Fruit fly (Drosophila melanogaster) whole organism, embryonic: ENCODE data around the gene CG31431.
A peak's percentile ranks its signal among the peaks of the same experiment; 100 is the strongest.

Source experiments
- CG10209 ChIP-seq: fragments of 200-800 bp; sonication (Bioruptor generic); optimal IDR thresholded peaks from 3 replicates; lab custom pipeline; 2017; ENCODE audit warnings: missing biosample characterization, mild to moderate bottlenecking, missing genetic modification characterization, missing genetic modification reagents
- CG10274 ChIP-seq: fragments of 200-800 bp; sonication (Bioruptor generic); optimal IDR thresholded peaks from 3 replicates; lab custom pipeline; 2017; ENCODE audit warnings: missing biosample characterization, mild to moderate bottlenecking, missing genetic modification characterization
- CG15269 ChIP-seq: fragments of 200-800 bp; sonication (Bioruptor generic); optimal IDR thresholded peaks from 2 replicates; lab custom pipeline; 2018; ENCODE audit warnings: missing biosample characterization, mild to moderate bottlenecking, missing genetic modification characterization, moderate library complexity
- CG16779 ChIP-seq: fragments of 200-800 bp; sonication (Bioruptor generic); IDR thresholded peaks from 2 replicates; pipeline ENCODE4 v1.3.6; 2022; ENCODE audit warnings: missing biosample characterization, missing genetic modification characterization
- CG17328 ChIP-seq: fragments of 200-800 bp; sonication (Bioruptor generic); IDR thresholded peaks from 2 replicates; pipeline ENCODE4 v1.3.6; 2022; ENCODE audit warnings: missing biosample characterization, missing genetic modification characterization
- CG17912 ChIP-seq: fragments of 200-800 bp; sonication (Bioruptor generic); optimal IDR thresholded peaks from 2 replicates; lab custom pipeline; 2018; ENCODE audit warnings: missing biosample characterization, mild to moderate bottlenecking, missing genetic modification characterization
- CG2712 ChIP-seq: fragments of 200-800 bp; optimal IDR thresholded peaks from 3 replicates; lab custom pipeline; 2019; ENCODE audit warnings: missing biosample characterization, mild to moderate bottlenecking, missing genetic modification characterization, moderate library complexity
- CG31224 ChIP-seq: fragments of 200-800 bp; sonication (Bioruptor generic); IDR thresholded peaks from 2 replicates; pipeline ENCODE4 v1.3.6; 2022; ENCODE audit warnings: missing biosample characterization, missing genetic modification characterization
- CG4360 ChIP-seq: fragments of 200-800 bp; sonication (Bioruptor generic); IDR thresholded peaks from 2 replicates; pipeline ENCODE4 v1.3.6; 2022; ENCODE audit warnings: missing biosample characterization, missing genetic modification characterization
- CG4617 ChIP-seq: fragments of 200-800 bp; sonication (Bioruptor generic); optimal IDR thresholded peaks from 3 replicates; lab custom pipeline; 2016; ENCODE audit warnings: missing biosample characterization, missing genetic modification characterization, borderline replicate concordance
- CG8089 ChIP-seq: fragments of 200-800 bp; sonication (Bioruptor generic); optimal IDR thresholded peaks from 3 replicates; lab custom pipeline; 2016; ENCODE audit warnings: missing biosample characterization, missing genetic modification characterization
- CG8281 ChIP-seq: fragments of 200-800 bp; sonication (Bioruptor generic); optimal IDR thresholded peaks from 2 replicates; lab custom pipeline; 2018; ENCODE audit warnings: missing biosample characterization, mild to moderate bottlenecking, missing genetic modification characterization, moderate library complexity
- CG9437 ChIP-seq: fragments of 200-800 bp; sonication (Bioruptor generic); optimal IDR thresholded peaks from 2 replicates; lab custom pipeline; 2018; ENCODE audit warnings: missing biosample characterization, mild to moderate bottlenecking, missing genetic modification characterization
- CG9817 ChIP-seq: fragments of 200-800 bp; sonication (Bioruptor generic); optimal IDR thresholded peaks from 2 replicates; lab custom pipeline; 2018; ENCODE audit warnings: missing biosample characterization, mild to moderate bottlenecking, missing genetic modification characterization, moderate library complexity
- D ChIP-seq, 2 experiments: fragments of 200-800 bp in 1 of 2; fragments of >200 bp in 1 of 2; sonication (Bioruptor generic) in 1 of 2; optimal IDR thresholded peaks; 2 replicates in 1 of 2; 3 replicates in 1 of 2; lab custom pipeline; 2017; ENCODE audit warnings: mild to moderate bottlenecking in 1 of 2, missing biosample characterization in 1 of 2, missing genetic modification characterization in 1 of 2, missing genetic modification reagents in 1 of 2
- D19A ChIP-seq: fragments of 200-800 bp; optimal IDR thresholded peaks from 3 replicates; lab custom pipeline; 2019; ENCODE audit warnings: missing biosample characterization, mild to moderate bottlenecking, missing genetic modification characterization, moderate library complexity
- Dbx ChIP-seq: fragments of 200-800 bp; sonication (Bioruptor generic); IDR thresholded peaks from 3 replicates; pipeline ENCODE4 v1.3.6; 2022; ENCODE audit warnings: missing biosample characterization, missing genetic modification characterization
- E2f1 ChIP-seq: fragments of 200-800 bp; sonication (Bioruptor generic); IDR thresholded peaks from 2 replicates; pipeline ENCODE4 v1.3.6; 2022; ENCODE audit warnings: missing biosample characterization, missing genetic modification characterization
- E2f2 ChIP-seq: fragments of 200-800 bp; sonication (Bioruptor generic); IDR thresholded peaks from 2 replicates; pipeline ENCODE4 v1.3.6; 2022; ENCODE audit warnings: missing biosample characterization, missing genetic modification characterization
- Ets65A ChIP-seq: fragments of 200-800 bp; sonication (Bioruptor generic); peaks from one replicate; lab custom pipeline; 2016; ENCODE audit warnings: missing biosample characterization, missing genetic modification characterization
- HLHmδ ChIP-seq: fragments of 200-800 bp; sonication (Bioruptor generic); optimal IDR thresholded peaks from 2 replicates; lab custom pipeline; 2018; ENCODE audit warnings: missing biosample characterization, mild to moderate bottlenecking, missing genetic modification characterization, moderate library complexity
- Max ChIP-seq: fragments of 200-800 bp; sonication (Bioruptor generic); optimal IDR thresholded peaks from 2 replicates; lab custom pipeline; 2016; ENCODE audit warnings: missing biosample characterization, mild to moderate bottlenecking, missing genetic modification characterization
- Meics ChIP-seq: fragments of 200-800 bp; sonication (Bioruptor generic); optimal IDR thresholded peaks from 2 replicates; lab custom pipeline; 2017; ENCODE audit warnings: missing biosample characterization, mild to moderate bottlenecking, missing genetic modification characterization
- NC2α ChIP-seq: fragments of 200-800 bp; sonication (Bioruptor generic); optimal IDR thresholded peaks from 2 replicates; lab custom pipeline; 2016; ENCODE audit warnings: missing biosample characterization, missing genetic modification characterization
- NfI ChIP-seq: fragments of 200-800 bp; sonication (Bioruptor generic); optimal IDR thresholded peaks from 3 replicates; lab custom pipeline; 2018; ENCODE audit warnings: missing biosample characterization, mild to moderate bottlenecking, missing genetic modification characterization, moderate library complexity
- Sox102F ChIP-seq: fragments of 200-800 bp; sonication (Bioruptor generic); optimal IDR thresholded peaks from 2 replicates; lab custom pipeline; 2018; ENCODE audit warnings: missing biosample characterization, mild to moderate bottlenecking, missing genetic modification characterization, moderate library complexity
- Ssrp ChIP-seq: fragments of 200-800 bp; sonication (Bioruptor generic); optimal IDR thresholded peaks from 2 replicates; lab custom pipeline; 2018; ENCODE audit warnings: missing biosample characterization, mild to moderate bottlenecking, missing genetic modification characterization, moderate library complexity
- Tbp ChIP-seq: fragments of >200 bp; optimal IDR thresholded peaks from 2 replicates; lab custom pipeline; 2018; ENCODE audit warnings: missing biosample characterization, missing genetic modification characterization
- Vsx1 ChIP-seq: fragments of 200-800 bp; sonication (Bioruptor generic); optimal IDR thresholded peaks from 2 replicates; lab custom pipeline; 2017; ENCODE audit warnings: missing biosample characterization, mild to moderate bottlenecking, missing genetic modification characterization, missing genetic modification reagents
- ara ChIP-seq: fragments of 200-800 bp; sonication (Bioruptor generic); IDR thresholded peaks from 2 replicates; pipeline ENCODE4 v1.3.6; 2022; ENCODE audit warnings: missing biosample characterization, missing genetic modification characterization
- chif ChIP-seq, 2 experiments: fragments of 200-800 bp; sonication (Bioruptor generic); optimal IDR thresholded peaks; 3 replicates each; lab custom pipeline; 2016; ENCODE audit warnings: missing biosample characterization in 2 of 2, missing genetic modification characterization in 2 of 2
- chn ChIP-seq: fragments of 200-800 bp; sonication (Bioruptor generic); optimal IDR thresholded peaks from 2 replicates; lab custom pipeline; 2016; ENCODE audit warnings: missing biosample characterization, missing genetic modification characterization
- crol ChIP-seq: fragments of 200-800 bp; sonication (Bioruptor generic); IDR thresholded peaks from 2 replicates; pipeline ENCODE4 v1.3.6; 2022; ENCODE audit warnings: missing biosample characterization, missing genetic modification characterization
- dimm ChIP-seq: fragments of 200-800 bp; sonication (Bioruptor generic); IDR thresholded peaks from 2 replicates; pipeline ENCODE4 v1.3.6; 2022; ENCODE audit warnings: missing biosample characterization, missing genetic modification characterization
- disco-r ChIP-seq: fragments of 200-800 bp; sonication (Bioruptor generic); optimal IDR thresholded peaks from 2 replicates; lab custom pipeline; 2016; ENCODE audit warnings: missing biosample characterization, missing genetic modification characterization
- eyg ChIP-seq: fragments of 200-800 bp; sonication (Bioruptor generic); optimal IDR thresholded peaks from 3 replicates; lab custom pipeline; 2016; ENCODE audit warnings: missing biosample characterization, missing genetic modification characterization
- gem ChIP-seq: fragments of 200-800 bp; sonication (Bioruptor generic); optimal IDR thresholded peaks from 2 replicates; lab custom pipeline; 2019; ENCODE audit warnings: missing biosample characterization, mild to moderate bottlenecking, missing genetic modification characterization, moderate library complexity
- gro ChIP-seq: fragments of 200-800 bp; sonication (Bioruptor generic); optimal IDR thresholded peaks from 2 replicates; lab custom pipeline; 2016; ENCODE audit warnings: missing biosample characterization, missing genetic modification characterization
- hkb ChIP-seq, 2 experiments: fragments of 200-800 bp in 1 of 2; fragments of >200 bp in 1 of 2; sonication (Bioruptor generic) in 1 of 2; IDR thresholded peaks in 1 of 2; optimal IDR thresholded peaks in 1 of 2; 2 replicates each; pipeline versions ENCODE4 v1.3.6 to Lab custom; 2017 to 2022; ENCODE audit warnings: missing biosample characterization in 1 of 2, missing genetic modification characterization in 1 of 2
- knrl ChIP-seq: fragments of 200-800 bp; sonication (Bioruptor generic); IDR thresholded peaks from 3 replicates; pipeline ENCODE4 v1.3.6; 2022; ENCODE audit warnings: missing biosample characterization, missing genetic modification characterization; ENCODE audit not compliant: partially characterized antibody
- nerfin-1 ChIP-seq: fragments of 200-800 bp; sonication (Bioruptor generic); optimal IDR thresholded peaks from 3 replicates; lab custom pipeline; 2019; ENCODE audit warnings: missing biosample characterization, mild to moderate bottlenecking, missing genetic modification characterization, moderate library complexity
- psq ChIP-seq: fragments of 200-800 bp; sonication (Bioruptor generic); optimal IDR thresholded peaks from 2 replicates; lab custom pipeline; 2017; ENCODE audit warnings: missing biosample characterization, missing genetic modification characterization
- sob ChIP-seq: fragments of 200-800 bp; sonication (Bioruptor generic); IDR thresholded peaks from 2 replicates; pipeline ENCODE4 v1.3.6; 2022; ENCODE audit warnings: missing biosample characterization, missing genetic modification characterization
- tio ChIP-seq: fragments of 200-800 bp; sonication (Bioruptor generic); optimal IDR thresholded peaks from 2 replicates; lab custom pipeline; 2017; ENCODE audit warnings: missing biosample characterization, missing genetic modification characterization, inconsistent platforms
- tll ChIP-seq, 2 experiments: fragments of 200-800 bp in 1 of 2; fragments of >200 bp in 1 of 2; sonication (Bioruptor generic) in 1 of 2; optimal IDR thresholded peaks; 2 replicates each; lab custom pipeline; 2017 to 2019; ENCODE audit warnings: missing biosample characterization in 2 of 2, missing genetic modification characterization in 2 of 2, mild to moderate bottlenecking in 1 of 2, moderate library complexity in 1 of 2
- trh ChIP-seq: fragments of 200-800 bp; sonication (Bioruptor generic); optimal IDR thresholded peaks from 2 replicates; lab custom pipeline; 2016; ENCODE audit warnings: missing biosample characterization, missing genetic modification characterization
- ttk ChIP-seq: fragments of 200-800 bp; sonication (Bioruptor generic); IDR thresholded peaks from 2 replicates; pipeline ENCODE4 v2.1.2; 2022; ENCODE audit warnings: missing biosample characterization, missing genetic modification characterization
- usp ChIP-seq: fragments of >200 bp; optimal IDR thresholded peaks from 2 replicates; lab custom pipeline; 2017; ENCODE audit warnings: missing biosample characterization, missing genetic modification characterization
- zfh1 ChIP-seq: fragments of 200-800 bp; sonication (Bioruptor generic); IDR thresholded peaks from 3 replicates; pipeline ENCODE4 v1.3.6; 2022; ENCODE audit warnings: missing biosample characterization, missing genetic modification characterization
- zfh2 ChIP-seq: fragments of 200-800 bp; sonication (Bioruptor generic); optimal IDR thresholded peaks from 2 replicates; lab custom pipeline; 2016; ENCODE audit warnings: missing biosample characterization, missing genetic modification characterization

CG31431 gene

dm6 chr3R:21863817-21864384, 6.6 kb upstream of the CG31431 start (continued):
- TF ChIP-seq tll (GFP tag; optimal IDR thresholded peaks at IDR 0.05; lab: Kevin White, UChicago) (no peak), zfh2 (no peak), gro (GFP tag; lab: Kevin White, UChicago) (no peak), Ssrp (tag; lab: Kevin White, UChicago) (no peak), Tbp (no peak), Ets65A (no peak), D (optimal IDR thresholded peaks at IDR 0.05; lab: Kevin White, UChicago) (no peak), D (GFP tag; optimal IDR thresholded peaks at IDR 0.05; lab: Kevin White, UChicago) (no peak), CG9437 (GFP tag; lab: Kevin White, UChicago) (no peak), ara (GFP tag; lab: Robert Waterston, UW) (no peak), nerfin-1 (no peak), knrl (GFP tag; lab: Robert Waterston, UW) (no peak), CG15269 (tag; lab: Kevin White, UChicago) (peak; percentile 32), ttk (GFP tag; lab: Robert Waterston, UW) (no peak), psq (GFP tag; lab: Kevin White, UChicago) (no peak), disco-r (no peak), CG10209 (GFP tag; lab: Kevin White, UChicago) (peak; percentile 20), Dbx (no peak), CG4360 (no peak), E2f1 (no peak), chif (GFP tag; optimal IDR thresholded peaks at IDR 0.05; lab: Kevin White, UChicago) (no peak), dimm (GFP tag; lab: Robert Waterston, UW) (no peak), NfI (GFP tag; lab: Kevin White, UChicago) (no peak), CG16779 (GFP tag; lab: Robert Waterston, UW) (no peak), NC2α (GFP tag; lab: Kevin White, UChicago) (no peak), CG8089 (GFP tag; lab: Kevin White, UChicago) (no peak), HLHmδ (GFP tag; lab: Kevin White, UChicago) (no peak), Max (GFP tag; lab: Kevin White, UChicago) (no peak), CG2712 (tag; lab: Kevin White, UChicago) (peak; percentile 21), Meics (GFP tag; lab: Kevin White, UChicago) (no peak), CG31224 (GFP tag; lab: Robert Waterston, UW) (no peak), Sox102F (GFP tag; lab: Kevin White, UChicago) (peak; percentile 57), CG17912 (GFP tag; lab: Kevin White, UChicago) (no peak), gem (tag; lab: Kevin White, UChicago) (peak; percentile 24), eyg (GFP tag; lab: Kevin White, UChicago) (no peak), usp (GFP tag; lab: Kevin White, UChicago) (no peak), trh (GFP tag; lab: Kevin White, UChicago) (no peak), CG10274 (GFP tag; lab: Kevin White, UChicago) (no peak), CG8281 (tag; lab: Kevin White, UChicago) (no peak), D19A (tag; lab: Kevin White, UChicago) (no peak), Vsx1 (no peak), tio (GFP tag; lab: Kevin White, UChicago) (no peak), hkb (optimal IDR thresholded peaks at IDR 0.05; lab: Kevin White, UChicago) (no peak), hkb (GFP tag; IDR thresholded peaks at IDR 0.05; lab: Robert Waterston, UW) (peak; percentile 20; the same call in 1 of the 2 replicates), chn (no peak), crol (GFP tag; lab: Robert Waterston, UW) (no peak), zfh1 (GFP tag; lab: Robert Waterston, UW) (no peak), CG4617 (GFP tag; lab: Kevin White, UChicago) (no peak), CG9817 (tag; lab: Kevin White, UChicago) (no peak), CG17328 (GFP tag; lab: Robert Waterston, UW) (peak; percentile 25; the same call in 1 of the 2 replicates), E2f2 (GFP tag; lab: Robert Waterston, UW) (no peak; the same call in 1 of the 2 replicates), sob (GFP tag; lab: Robert Waterston, UW) (no peak)
